Fruit fly (Drosophila melanogaster) whole organism, embryonic: Measurements from ENCODE around the gene CG33514.

Experiments
- Atf6 ChIP-seq: fragments of 200-800 bp; sonication (Bioruptor generic); IDR thresholded peaks from 2 replicates; pipeline ENCODE4 v1.3.6; 2022; ENCODE audit warnings: missing biosample characterization, missing genetic modification characterization
- Bgb ChIP-seq: fragments of 200-800 bp; sonication (Bioruptor generic); IDR thresholded peaks from 2 replicates; pipeline ENCODE4 v1.3.6; 2022; ENCODE audit warnings: missing biosample characterization, missing genetic modification characterization; ENCODE audit not compliant: partially characterized antibody
- CG10959 ChIP-seq: fragments of 200-800 bp; sonication (Bioruptor generic); IDR thresholded peaks from 2 replicates; pipeline ENCODE4 v1.3.6; 2022; ENCODE audit warnings: missing biosample characterization, missing genetic modification characterization
- CG11093 ChIP-seq: fragments of 200-800 bp; sonication (Bioruptor generic); IDR thresholded peaks from 3 replicates; pipeline ENCODE4 v1.3.6; 2022; ENCODE audit warnings: missing biosample characterization, missing genetic modification characterization
- CG11398 ChIP-seq: fragments of 200-800 bp; sonication (Bioruptor generic); optimal IDR thresholded peaks from 2 replicates; lab custom pipeline; 2016; ENCODE audit warnings: missing biosample characterization, missing genetic modification characterization
- CG12236 ChIP-seq: fragments of 200-800 bp; sonication (Bioruptor generic); optimal IDR thresholded peaks from 2 replicates; lab custom pipeline; 2016; ENCODE audit warnings: missing biosample characterization, missing genetic modification characterization
- CG12391 ChIP-seq: fragments of 200-800 bp; sonication (Bioruptor generic); optimal IDR thresholded peaks from 3 replicates; lab custom pipeline; 2018; ENCODE audit warnings: missing biosample characterization, mild to moderate bottlenecking, missing genetic modification characterization, moderate library complexity
- CG13775 ChIP-seq: fragments of 200-800 bp; sonication (Bioruptor generic); optimal IDR thresholded peaks from 3 replicates; lab custom pipeline; 2017; ENCODE audit warnings: missing biosample characterization, mild to moderate bottlenecking, missing genetic modification characterization
- CG14014 ChIP-seq: fragments of 200-800 bp; sonication (Bioruptor generic); IDR thresholded peaks from 2 replicates; pipeline ENCODE4 v1.3.6; 2022; ENCODE audit warnings: missing biosample characterization, missing genetic modification characterization
- CG31441 ChIP-seq: fragments of 200-800 bp; sonication (Bioruptor generic); IDR thresholded peaks from 2 replicates; pipeline ENCODE4 v1.3.6; 2022; ENCODE audit warnings: missing biosample characterization, missing genetic modification characterization
- CG4730 ChIP-seq: fragments of 200-800 bp; sonication (Bioruptor generic); IDR thresholded peaks from 2 replicates; pipeline ENCODE4 v1.3.6; 2022; ENCODE audit warnings: missing biosample characterization, missing genetic modification characterization
- CG5953 ChIP-seq: fragments of 200-800 bp; sonication (Bioruptor generic); IDR thresholded peaks from 2 replicates; pipeline ENCODE4 v1.3.6; 2022; ENCODE audit warnings: missing biosample characterization, missing genetic modification characterization
- CG6683 ChIP-seq: fragments of 200-800 bp; sonication (Bioruptor generic); optimal IDR thresholded peaks from 2 replicates; lab custom pipeline; 2017; ENCODE audit warnings: missing biosample characterization, mild to moderate bottlenecking, missing genetic modification characterization, missing genetic modification reagents
- CG7271 ChIP-seq: fragments of 200-800 bp; sonication (Bioruptor generic); optimal IDR thresholded peaks from 2 replicates; lab custom pipeline; 2018; ENCODE audit warnings: missing biosample characterization, mild to moderate bottlenecking, missing genetic modification characterization, moderate library complexity
- Dad ChIP-seq: fragments of 200-800 bp; sonication (Bioruptor generic); optimal IDR thresholded peaks from 3 replicates; lab custom pipeline; 2016; ENCODE audit warnings: missing biosample characterization, missing genetic modification characterization
- Dll ChIP-seq: fragments of 200-800 bp; sonication (Bioruptor generic); IDR thresholded peaks from 4 replicates; pipeline ENCODE4 v1.3.6; 2022; ENCODE audit warnings: missing biosample characterization, missing genetic modification characterization; ENCODE audit not compliant: partially characterized antibody
- Doc2 ChIP-seq: fragments of 200-800 bp; sonication (Bioruptor generic); IDR thresholded peaks from 2 replicates; pipeline ENCODE4 v1.3.6; 2022; ENCODE audit warnings: missing biosample characterization, missing genetic modification characterization
- HHEX ChIP-seq: fragments of 200-800 bp; sonication (Bioruptor generic); optimal IDR thresholded peaks from 3 replicates; lab custom pipeline; 2017; ENCODE audit warnings: missing biosample characterization, mild to moderate bottlenecking, missing genetic modification characterization, missing genetic modification reagents
- Hey ChIP-seq: fragments of 200-800 bp; sonication (Bioruptor generic); optimal IDR thresholded peaks from 3 replicates; lab custom pipeline; 2018; ENCODE audit warnings: missing biosample characterization, mild to moderate bottlenecking, missing genetic modification characterization
- Hmx ChIP-seq: fragments of 200-800 bp; sonication (Bioruptor generic); optimal IDR thresholded peaks from 2 replicates; lab custom pipeline; 2016; ENCODE audit warnings: missing biosample characterization, missing genetic modification characterization
- Hr51 ChIP-seq, 2 experiments: fragments of 200-800 bp; sonication (Bioruptor generic); optimal IDR thresholded peaks; 2 replicates in 1 of 2; 3 replicates in 1 of 2; lab custom pipeline; 2016 to 2018; ENCODE audit warnings: missing biosample characterization in 2 of 2, missing genetic modification characterization in 2 of 2, mild to moderate bottlenecking in 1 of 2, moderate library complexity in 1 of 2
- Lpt ChIP-seq: fragments of >200 bp; optimal IDR thresholded peaks from 2 replicates; lab custom pipeline; 2018; ENCODE audit warnings: missing biosample characterization, missing genetic modification characterization
- MTF-1 ChIP-seq: fragments of 200-800 bp; sonication (Bioruptor generic); optimal IDR thresholded peaks from 2 replicates; lab custom pipeline; 2018; ENCODE audit warnings: missing biosample characterization, mild to moderate bottlenecking, missing genetic modification characterization, borderline replicate concordance
- Myb ChIP-seq: fragments of 200-800 bp; sonication (Bioruptor generic); optimal IDR thresholded peaks from 2 replicates; lab custom pipeline; 2016; ENCODE audit warnings: missing biosample characterization, missing genetic modification characterization
- NC2α ChIP-seq: fragments of 200-800 bp; sonication (Bioruptor generic); optimal IDR thresholded peaks from 2 replicates; lab custom pipeline; 2016; ENCODE audit warnings: missing biosample characterization, missing genetic modification characterization
- NFAT ChIP-seq: fragments of 200-800 bp; sonication (Bioruptor generic); IDR thresholded peaks from 2 replicates; pipeline ENCODE4 v1.3.6; 2022; ENCODE audit warnings: missing biosample characterization, missing genetic modification characterization
- Nf-YC ChIP-seq: fragments of 200-800 bp; optimal IDR thresholded peaks from 3 replicates; lab custom pipeline; 2019; ENCODE audit warnings: missing biosample characterization, mild to moderate bottlenecking, missing genetic modification characterization, moderate library complexity
- Oaz ChIP-seq: fragments of 200-800 bp; sonication (Bioruptor generic); IDR thresholded peaks from 2 replicates; pipeline ENCODE4 v1.3.6; 2022; ENCODE audit warnings: missing biosample characterization, missing genetic modification characterization
- Sry-β ChIP-seq: fragments of 200-800 bp; sonication (Bioruptor generic); optimal IDR thresholded peaks from 2 replicates; lab custom pipeline; 2018; ENCODE audit warnings: missing biosample characterization, mild to moderate bottlenecking, missing genetic modification characterization, moderate library complexity
- TFAM ChIP-seq: fragments of 200-800 bp; sonication (Bioruptor generic); optimal IDR thresholded peaks from 2 replicates; lab custom pipeline; 2017; ENCODE audit warnings: missing biosample characterization, missing genetic modification characterization, inconsistent platforms
- Xbp1 ChIP-seq: fragments of 200-800 bp; sonication (Bioruptor generic); optimal IDR thresholded peaks from 3 replicates; lab custom pipeline; 2016; ENCODE audit warnings: missing biosample characterization, mild to moderate bottlenecking, missing genetic modification characterization
- bcd ChIP-seq: fragments of 200-800 bp; sonication (Bioruptor generic); optimal IDR thresholded peaks from 2 replicates; lab custom pipeline; 2017; ENCODE audit warnings: missing biosample characterization, mild to moderate bottlenecking, missing genetic modification characterization
- br ChIP-seq: fragments of >200 bp; optimal IDR thresholded peaks from 2 replicates; lab custom pipeline; 2017
- crc ChIP-seq: fragments of 200-800 bp; sonication (Bioruptor generic); optimal IDR thresholded peaks from 2 replicates; lab custom pipeline; 2016; ENCODE audit warnings: missing biosample characterization, missing genetic modification characterization
- dati ChIP-seq: fragments of 200-800 bp; sonication (Bioruptor generic); IDR thresholded peaks from 2 replicates; pipeline ENCODE4 v1.3.6; 2022; ENCODE audit warnings: missing biosample characterization, missing genetic modification characterization
- fd3F ChIP-seq: fragments of 200-800 bp; sonication (Bioruptor generic); optimal IDR thresholded peaks from 2 replicates; lab custom pipeline; 2018; ENCODE audit warnings: missing biosample characterization, mild to moderate bottlenecking, missing genetic modification characterization, moderate library complexity
- gcm ChIP-seq: fragments of 200-800 bp; sonication (Bioruptor generic); optimal IDR thresholded peaks from 2 replicates; lab custom pipeline; 2019; ENCODE audit warnings: missing biosample characterization, mild to moderate bottlenecking, missing genetic modification characterization, moderate library complexity
- ham ChIP-seq: fragments of 200-800 bp; sonication (Bioruptor generic); IDR thresholded peaks from 2 replicates; pipeline ENCODE4 v1.3.6; 2022; ENCODE audit warnings: missing biosample characterization, missing genetic modification characterization
- hb ChIP-seq: fragments of 200-800 bp; sonication (Bioruptor generic); IDR thresholded peaks from 3 replicates; pipeline ENCODE4 v1.3.6; 2022; ENCODE audit warnings: missing biosample characterization, missing genetic modification characterization; ENCODE audit not compliant: partially characterized antibody
- jigr1 ChIP-seq: fragments of 200-800 bp; sonication (Bioruptor generic); IDR thresholded peaks from 3 replicates; pipeline ENCODE4 v1.3.6; 2022; ENCODE audit warnings: missing biosample characterization, missing genetic modification characterization
- kay ChIP-seq: fragments of 200-800 bp; sonication (Bioruptor generic); optimal IDR thresholded peaks from 2 replicates; lab custom pipeline; 2016; ENCODE audit warnings: missing biosample characterization, missing genetic modification characterization
- maf-S ChIP-seq: fragments of 200-800 bp; sonication (Bioruptor generic); optimal IDR thresholded peaks from 2 replicates; lab custom pipeline; 2016; ENCODE audit warnings: missing biosample characterization, missing genetic modification characterization
- mirr ChIP-seq: fragments of 200-800 bp; sonication (Bioruptor generic); optimal IDR thresholded peaks from 3 replicates; lab custom pipeline; 2018; ENCODE audit warnings: missing biosample characterization, mild to moderate bottlenecking, missing genetic modification characterization
- otp ChIP-seq: fragments of 200-800 bp; sonication (Bioruptor generic); IDR thresholded peaks from 3 replicates; pipeline ENCODE4, ENCODE4 v1.3.6; 2022; ENCODE audit warnings: missing biosample characterization, missing genetic modification characterization
- prd ChIP-seq, 3 experiments: fragments of >200 bp in 2 of 3; fragments of 200-800 bp in 1 of 3; sonication (Bioruptor generic) in 1 of 3; optimal IDR thresholded peaks in 2 of 3; IDR thresholded peaks in 1 of 3; 2 replicates in 2 of 3; 3 replicates in 1 of 3; pipeline versions ENCODE4 v1.3.6 to Lab custom; 2017 to 2022; ENCODE audit warnings: missing biosample characterization in 1 of 3, missing genetic modification characterization in 1 of 3
- psq ChIP-seq: fragments of 200-800 bp; sonication (Bioruptor generic); optimal IDR thresholded peaks from 2 replicates; lab custom pipeline; 2017; ENCODE audit warnings: missing biosample characterization, missing genetic modification characterization
- ro ChIP-seq: fragments of 200-800 bp; sonication (Bioruptor generic); IDR thresholded peaks from 2 replicates; pipeline ENCODE4 v1.3.6; 2022; ENCODE audit warnings: missing biosample characterization, missing genetic modification characterization
- sd ChIP-seq: fragments of 200-800 bp; sonication (Bioruptor generic); optimal IDR thresholded peaks from 3 replicates; lab custom pipeline; 2018; ENCODE audit warnings: missing biosample characterization, mild to moderate bottlenecking, missing genetic modification characterization, moderate library complexity
- slou ChIP-seq: fragments of 200-800 bp; sonication (Bioruptor generic); optimal IDR thresholded peaks from 3 replicates; lab custom pipeline; 2016; ENCODE audit warnings: missing biosample characterization, missing genetic modification characterization
- z ChIP-seq: fragments of 200-800 bp; sonication (Bioruptor generic); IDR thresholded peaks from 3 replicates; pipeline ENCODE4 v1.3.6; 2022; ENCODE audit warnings: missing biosample characterization, missing genetic modification characterization

CG33514 gene

dm6 chr3L:4406653-4407257 is 41.5 kb downstream of the CG33514 start, which contains the start of gene TP53INP:
Gene TP53INP (plus strand): TSS chr3L:4406943.
- TF ChIP-seq Hr51 (GFP tag; optimal IDR thresholded peaks at IDR 0.05; lab: Kevin White, UChicago) (peak; percentile 62 to 94), ham (GFP tag; lab: Robert Waterston, UW) (no peak), CG5953 (GFP tag; lab: Robert Waterston, UW) (no peak), NFAT (GFP tag; lab: Robert Waterston, UW) (no peak), MTF-1 (GFP tag; lab: Kevin White, UChicago) (no peak), CG10959 (peak; percentile 56; the same call in 1 of the 2 replicates), maf-S (GFP tag; lab: Kevin White, UChicago) (peak; percentile 79), z (GFP tag; lab: Robert Waterston, UW) (no peak), bcd (peak; percentile 86), crc (GFP tag; lab: Kevin White, UChicago) (peak; percentile 50), psq (peak; percentile 46), HHEX (GFP tag; lab: Kevin White, UChicago) (peak; percentile 84), Sry-β (peak; percentile 45), TFAM (peak; percentile 44), CG6683 (peak; percentile 63), CG12391 (peak; percentile 93), hb (GFP tag; lab: Robert Waterston, UW) (no peak), dati (GFP tag; lab: Robert Waterston, UW) (no peak), fd3F (GFP tag; lab: Kevin White, UChicago) (peak; percentile 82), Xbp1 (GFP tag; lab: Kevin White, UChicago) (peak; percentile 90), prd (optimal IDR thresholded peaks at IDR 0.05; lab: Kevin White, UChicago) (no peak), prd (GFP tag; IDR thresholded peaks at IDR 0.05; lab: Robert Waterston, UW) (peak; percentile 82), sd (tag; lab: Kevin White, UChicago) (peak; percentile 72), Dad (GFP tag; lab: Kevin White, UChicago) (peak; percentile 68), CG11093 (GFP tag; lab: Robert Waterston, UW) (peak; percentile 62; the same call in 1 of the 3 replicates), Atf6 (GFP tag; lab: Robert Waterston, UW) (peak; percentile 83; the same call in 1 of the 2 replicates), jigr1 (GFP tag; lab: Robert Waterston, UW) (peak; percentile 73), Oaz (GFP tag; lab: Robert Waterston, UW) (peak; percentile 40; the same call in 1 of the 2 replicates), kay (peak; percentile 72), CG7271 (tag; lab: Kevin White, UChicago) (peak; percentile 62), Hey (tag; lab: Kevin White, UChicago) (no peak), ro (GFP tag; lab: Robert Waterston, UW) (peak; percentile 24; the same call in 1 of the 2 replicates), CG4730 (peak; percentile 59), slou (GFP tag; lab: Kevin White, UChicago) (peak; percentile 73), CG14014 (GFP tag; lab: Robert Waterston, UW) (peak; percentile 68), Doc2 (no peak), Hmx (GFP tag; lab: Kevin White, UChicago) (no peak), otp (GFP tag; lab: Robert Waterston, UW) (no peak), br (no peak), Dll (GFP tag; lab: Robert Waterston, UW) (no peak), NC2α (GFP tag; lab: Kevin White, UChicago) (peak; percentile 36), Lpt (GFP tag; lab: Kevin White, UChicago) (no peak), CG13775 (peak; percentile 84), Myb (peak; percentile 51), gcm (peak; percentile 90), Bgb (GFP tag; lab: Robert Waterston, UW) (peak; percentile 48; the same call in 1 of the 2 replicates), CG11398 (GFP tag; lab: Kevin White, UChicago) (peak; percentile 47), CG12236 (peak; percentile 52), mirr (peak; percentile 12), CG31441 (GFP tag; lab: Robert Waterston, UW) (peak; percentile 86), Nf-YC (tag; lab: Kevin White, UChicago) (peak; percentile 85)
